Fruit fly (Drosophila melanogaster): ENCODE data around the gene CG10435.
"Not testable (repeated sequence)": the region's sequence is repeated elsewhere in the genome, so short reads cannot be mapped to it uniquely, and the experiment has no call there.

The CG10435 gene

DNA sequence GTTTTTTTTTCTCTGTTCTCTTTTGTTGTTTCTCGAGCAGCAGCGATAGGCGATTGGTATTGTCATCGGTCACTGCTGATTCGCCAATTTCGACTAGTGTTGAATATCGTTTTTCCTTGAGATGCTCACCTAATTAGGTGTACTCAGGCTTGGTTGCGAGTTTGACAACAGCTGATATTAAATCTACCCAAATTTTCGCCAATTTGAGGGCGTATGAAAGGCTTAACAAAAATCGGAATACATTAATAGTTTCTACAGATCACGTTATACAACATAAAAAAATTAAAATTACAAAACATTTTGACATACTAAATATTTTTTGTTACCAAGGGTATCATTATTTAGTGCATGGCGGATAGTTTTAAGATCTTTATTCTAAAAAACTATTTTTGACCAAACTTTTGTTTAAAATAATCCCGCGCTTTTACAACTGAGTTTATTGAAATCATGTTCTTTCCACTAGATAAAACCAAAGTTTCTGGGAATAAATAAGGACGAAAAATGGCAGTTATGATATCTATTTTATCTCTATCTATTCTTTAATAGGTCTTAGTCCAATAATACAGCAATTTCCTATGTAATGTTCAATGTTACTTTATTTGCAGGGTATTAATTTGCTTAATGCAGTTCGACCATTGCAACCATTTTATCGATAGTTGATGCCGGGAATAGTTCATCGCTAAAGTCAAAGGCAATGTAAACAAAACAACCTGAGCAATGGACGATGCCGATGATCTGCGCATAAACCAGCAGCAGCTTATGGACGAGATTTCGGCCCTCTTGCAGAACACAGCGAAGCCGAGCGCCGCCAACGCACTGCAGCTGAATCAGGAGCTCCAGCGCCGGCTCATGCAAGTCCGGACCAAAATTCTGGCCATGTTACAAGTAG is at the start of gene CG10435, which contains the start of gene Pbp95:
TSS of gene CG10435 (minus strand) at position 81 of the 889 bp plus-strand sequence.
TSS of gene Pbp95 (plus strand) at position 671 of the 889 bp plus-strand sequence.
- peak; percentile 54 for TF ChIP-seq Hr39 (GFP tag; optimal IDR thresholded peaks at IDR 0.05)
- TF ChIP-seq CG31627 (GFP tag; optimal IDR thresholded peaks at IDR 0.05), result peak; percentile 53
- peak; percentile 24 for TF ChIP-seq Ets21C (GFP tag; optimal IDR thresholded peaks at IDR 0.05)
- TF ChIP-seq CG3032 (tag; optimal IDR thresholded peaks at IDR 0.05), result peak; percentile 27
- TF ChIP-seq lz (GFP tag; optimal IDR thresholded peaks at IDR 0.05), result peak; percentile 58
- peak; percentile 45 for TF ChIP-seq Lpt (GFP tag; optimal IDR thresholded peaks at IDR 0.05)
- 0 out of 3 replicates have a peak, but pooled peaks have one; percentile 14 for TF ChIP-seq CG8119 (GFP tag; IDR thresholded peaks at IDR 0.05)
- peak; percentile 52 for TF ChIP-seq cyc (GFP tag; optimal IDR thresholded peaks at IDR 0.05)
- no peak for TF ChIP-seq achi (GFP tag; optimal IDR thresholded peaks at IDR 0.05)
- TF ChIP-seq OdsH (GFP tag; optimal IDR thresholded peaks at IDR 0.05), result no peak
- TF ChIP-seq dsx (GFP tag; optimal IDR thresholded peaks at IDR 0.05; ENCODE audit: poor library complexity, severe bottlenecking), result no peak
- TF ChIP-seq CG8319 (GFP tag; optimal IDR thresholded peaks at IDR 0.05), result no peak
- TF ChIP-seq CG11902 (GFP tag; optimal IDR thresholded peaks at IDR 0.05), result peak; percentile 29
- TF ChIP-seq CG7368 (GFP tag; optimal IDR thresholded peaks at IDR 0.05), result peak; percentile 37
- TF ChIP-seq CG11294 (GFP tag; IDR thresholded peaks at IDR 0.05), result 0 out of 2 replicates have a peak, but pooled peaks have one; percentile 24
- TF ChIP-seq Met (GFP tag; optimal IDR thresholded peaks at IDR 0.05), result no peak
- peak; percentile 3 for TF ChIP-seq CG11762 (GFP tag; optimal IDR thresholded peaks at IDR 0.05; ENCODE audit: insufficient read depth)
- no peak for TF ChIP-seq Eip93F (GFP tag; optimal IDR thresholded peaks at IDR 0.05)
- TF ChIP-seq Sox14 (GFP tag; optimal IDR thresholded peaks at IDR 0.05), result peak; percentile 55
- TF ChIP-seq CG10631 (GFP tag; optimal IDR thresholded peaks at IDR 0.05), result peak; percentile 44
- TF ChIP-seq Hr4 (GFP tag; optimal IDR thresholded peaks at IDR 0.05), result peak; percentile 44
- TF ChIP-seq svp (GFP tag), result peak; percentile 97
- peak; percentile 62 for TF ChIP-seq CG6163 (GFP tag; IDR thresholded peaks at IDR 0.05)
- TF ChIP-seq esn (GFP tag; optimal IDR thresholded peaks at IDR 0.05), result peak; percentile 55
- no peak for TF ChIP-seq Blimp-1 (GFP tag; optimal IDR thresholded peaks at IDR 0.05)

DNA sequence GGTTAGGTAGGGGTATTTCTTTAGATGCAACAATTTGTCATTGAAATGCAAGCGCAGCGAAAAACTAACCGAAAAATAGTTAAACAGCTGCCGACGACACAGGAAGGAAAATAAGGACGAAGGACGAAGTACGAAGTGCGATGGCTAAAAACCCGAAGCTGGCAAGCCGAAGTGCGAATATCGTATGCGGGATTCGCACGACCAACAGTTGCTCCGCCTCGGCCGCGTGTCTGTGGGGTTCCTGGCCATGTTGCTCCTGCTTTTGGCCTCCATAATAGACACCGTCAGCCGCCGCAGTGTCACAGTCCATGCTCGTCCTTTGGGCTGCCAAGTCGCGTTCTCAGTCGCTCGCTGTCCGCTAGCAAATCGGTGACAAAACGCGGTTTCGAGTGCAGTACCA is 46.0 kb upstream of the CG10435 start, which contains the start of gene mAChR-B:
TSS of gene mAChR-B (plus strand) at position 301 of the 400 bp plus-strand sequence.
- TF ChIP-seq acj6 (GFP tag; optimal IDR thresholded peaks at IDR 0.05) (no peak), CG6163 (GFP tag; IDR thresholded peaks at IDR 0.05) (0 out of 3 replicates have a peak, but pooled peaks have one; percentile 9), cyc (GFP tag; optimal IDR thresholded peaks at IDR 0.05) (no peak)

dm6 chr3R:8049373-8049772 is 36.4 kb upstream of the CG10435 start, which contains the start of gene CG43061:
Gene CG43061 (plus strand): TSS chr3R:8049673.
- not testable (repeated sequence) for TF ChIP-seq spab, CG10631, esn (GFP tag; optimal IDR thresholded peaks at IDR 0.05)

DNA sequence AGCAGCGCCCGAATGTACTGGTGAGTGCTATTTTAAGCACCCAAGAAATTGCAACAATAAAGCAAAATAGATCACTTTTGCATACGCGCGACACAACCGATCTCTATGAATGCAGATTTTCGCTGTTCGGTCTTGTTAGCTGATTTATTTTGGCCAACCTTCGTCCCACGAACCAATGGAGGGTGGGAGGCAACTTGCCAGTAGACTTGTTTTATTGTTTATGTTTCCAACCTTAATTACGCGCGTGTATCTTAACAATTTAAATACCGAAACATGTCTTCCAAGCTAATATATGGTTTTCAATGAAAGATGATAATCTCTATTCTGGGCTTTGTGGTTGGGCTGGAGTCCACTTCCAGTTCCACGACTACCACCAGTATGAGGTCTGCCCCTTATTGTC is 35.9 kb upstream of the CG10435 start, which contains the start of gene CG43618:
TSS of gene CG43618 (plus strand) at position 301 of the 400 bp plus-strand sequence.
- TF ChIP-seq OdsH, Eip93F, CG34406 (GFP tag; optimal IDR thresholded peaks at IDR 0.05): not testable (repeated sequence)

DNA sequence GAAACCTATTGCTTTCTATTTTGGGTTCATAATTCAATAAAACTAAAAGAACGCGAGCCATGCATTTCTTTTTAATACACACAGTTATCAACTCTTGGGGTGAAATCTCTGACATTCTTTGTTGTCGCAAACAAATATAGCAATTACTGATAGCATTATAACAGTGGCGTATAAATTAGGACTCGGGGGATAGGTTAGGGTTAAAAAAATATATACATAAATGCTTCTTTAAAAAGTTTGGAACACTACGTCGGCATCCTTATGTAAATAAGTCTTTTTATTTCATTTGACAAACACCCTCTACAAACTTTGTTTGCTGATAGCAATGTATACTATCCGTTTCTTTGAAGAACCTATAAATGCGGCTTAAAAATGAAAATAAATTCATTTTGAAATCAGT is 27.8 kb upstream of the CG10435 start, which contains the start of gene CG43060:
TSS of gene CG43060 (plus strand) at position 382 of the 400 bp plus-strand sequence.
- TF ChIP-seq Eip75B (GFP tag; optimal IDR thresholded peaks at IDR 0.05), result peak; percentile 10
- TF ChIP-seq Hr39 (GFP tag; optimal IDR thresholded peaks at IDR 0.05), result peak; percentile 28
- 0 out of 2 replicates have a peak, but pooled peaks have one; percentile 18 for TF ChIP-seq Gug (GFP tag; IDR thresholded peaks at IDR 0.05)
- TF ChIP-seq fd85E (GFP tag; optimal IDR thresholded peaks at IDR 0.05), result no peak
- TF ChIP-seq CG8632 (GFP tag; optimal IDR thresholded peaks at IDR 0.05), result peak; percentile 8
- TF ChIP-seq salr (GFP tag; optimal IDR thresholded peaks at IDR 0.05), result no peak
- TF ChIP-seq CG32006 (GFP tag; optimal IDR thresholded peaks at IDR 0.05), result peak; percentile 37
- peak; percentile 39 for TF ChIP-seq dsx (GFP tag; optimal IDR thresholded peaks at IDR 0.05; ENCODE audit: poor library complexity, severe bottlenecking)
- peak; percentile 19 for TF ChIP-seq lz (GFP tag; optimal IDR thresholded peaks at IDR 0.05)
- peak; percentile 43 for TF ChIP-seq esn (GFP tag; optimal IDR thresholded peaks at IDR 0.05)
- no peak for TF ChIP-seq CG15336 (GFP tag; IDR thresholded peaks at IDR 0.05)
- TF ChIP-seq OdsH (GFP tag; optimal IDR thresholded peaks at IDR 0.05), result peak; percentile 10
- peak; percentile 94 for TF ChIP-seq svp (GFP tag)
- no peak for TF ChIP-seq Eip93F (GFP tag; optimal IDR thresholded peaks at IDR 0.05)
- no peak for TF ChIP-seq CG6854 (GFP tag; optimal IDR thresholded peaks at IDR 0.05)
- no peak for TF ChIP-seq fd59A (GFP tag; optimal IDR thresholded peaks at IDR 0.05)
- TF ChIP-seq CG16779 (tag; optimal IDR thresholded peaks at IDR 0.05), result no peak
- TF ChIP-seq CG1621 (tag; optimal IDR thresholded peaks at IDR 0.05), result peak; percentile 0
- peak; percentile 27 for TF ChIP-seq acj6 (GFP tag; optimal IDR thresholded peaks at IDR 0.05)
- peak; percentile 18 for TF ChIP-seq pdm3 (GFP tag; optimal IDR thresholded peaks at IDR 0.05)

All from whole organism, prepupa.